Fruit fly (Drosophila melanogaster): ENCODE measurements around the gene Ufd4.

DNA sequence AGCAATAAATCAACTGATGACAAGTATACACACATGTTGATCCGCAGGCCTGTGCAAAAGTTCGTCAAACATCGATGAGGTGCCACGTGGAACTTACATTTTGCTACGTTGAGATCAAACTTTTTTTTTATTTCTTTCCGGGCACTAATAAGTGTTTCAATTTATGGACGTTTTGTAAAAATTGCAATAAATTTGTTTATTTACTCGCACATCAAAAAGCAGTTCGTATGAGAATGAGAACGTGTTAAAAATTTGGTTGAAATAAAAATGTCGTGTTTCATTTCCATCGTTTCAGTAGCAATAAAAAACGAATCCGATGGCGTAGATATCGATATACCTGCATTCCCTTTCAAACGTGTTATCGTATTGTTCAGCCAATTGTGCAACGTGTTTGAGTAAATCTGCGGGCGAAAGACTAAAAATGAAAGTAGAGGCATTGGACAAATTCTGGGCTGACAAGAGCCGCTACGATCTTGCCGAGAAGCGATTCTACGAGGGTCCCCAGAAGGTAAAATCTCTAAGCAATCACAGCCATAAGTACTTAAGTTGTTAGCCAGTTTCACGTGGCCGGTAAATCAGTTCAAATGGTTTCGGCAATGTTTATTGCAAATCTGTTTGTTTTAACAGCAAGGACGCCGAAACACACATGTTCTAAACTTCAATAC, 59.9 kb downstream of the Ufd4 start, which contains the start of gene eEF1delta:
- TF ChIP-seq Sin3A (optimal IDR thresholded peaks at IDR 0.05), result no peak
- no peak for TF ChIP-seq h (optimal IDR thresholded peaks at IDR 0.05)
